Worm (Caenorhabditis elegans) whole organism, midembryonic: ENCODE data around the gene Y116A8A.2.

Experiments
- T22C8.4 ChIP-seq: fragments of 200-800 bp; sonication (Bioruptor generic); IDR thresholded peaks from 2 replicates; pipeline ENCODE4 v1.3.6; 2022; ENCODE audit warnings: missing genetic modification characterization, missing compliant biosample characterization
- cog-1 ChIP-seq: sonication (generic microtip); optimal IDR thresholded peaks from 2 replicates; lab custom pipeline; 2016; ENCODE audit warnings: missing genetic modification characterization, missing compliant biosample characterization
- flt-1 ChIP-seq: fragments of 200-800 bp; sonication (Bioruptor generic); IDR thresholded peaks from 2 replicates; pipeline ENCODE4 v1.3.6; 2022; ENCODE audit warnings: missing genetic modification characterization, missing compliant biosample characterization
- klf-2 ChIP-seq: fragments of 200-800 bp; sonication (Bioruptor generic); conservative IDR thresholded peaks from 2 replicates; pipeline ENCODE4 v1.3.6; 2022; ENCODE audit warnings: missing genetic modification reagents, missing genetic modification characterization, missing compliant biosample characterization
- med-1 ChIP-seq: sonication (generic microtip); optimal IDR thresholded peaks from 2 replicates; lab custom pipeline; 2017; ENCODE audit warnings: missing genetic modification characterization, mild to moderate bottlenecking, missing compliant biosample characterization, antibody characterized with exemption, missing genetic modification reagents; ENCODE audit not compliant: insufficient read depth
- ref-1 ChIP-seq: fragments of 200-800 bp; sonication (Bioruptor generic); conservative IDR thresholded peaks from 2 replicates; pipeline ENCODE4 v1.3.6; 2022; ENCODE audit warnings: missing genetic modification reagents, missing genetic modification characterization, missing compliant biosample characterization
- tab-1 ChIP-seq: fragments of 200-800 bp; sonication (Bioruptor generic); IDR thresholded peaks from 2 replicates; pipeline ENCODE4 v1.3.6; 2022; ENCODE audit warnings: missing genetic modification characterization, missing compliant biosample characterization
- ztf-29 ChIP-seq: fragments of 200-800 bp; sonication (Bioruptor generic); IDR thresholded peaks from 2 replicates; pipeline ENCODE4 v1.3.6; 2022; ENCODE audit warnings: missing genetic modification reagents, missing genetic modification characterization, missing compliant biosample characterization

- TF ChIP-seq klf-2 (GFP tag; lab: Robert Waterston, UW) (no peak), flt-1 (GFP tag; lab: Robert Waterston, UW) (no peak), ref-1 (GFP tag; lab: Robert Waterston, UW) (no peak), T22C8.4 (GFP tag; lab: Robert Waterston, UW) (no peak), cog-1 (tag; lab: Kevin White, UChicago) (no peak), med-1 (no peak), tab-1 (GFP tag; lab: Robert Waterston, UW) (no peak), ztf-29 (GFP tag; lab: Robert Waterston, UW) (no peak)
Measured at ce11 chrIV:16777758-16778157, 36.0 kb downstream of the Y116A8A.2 start.
